Worm (Caenorhabditis elegans) whole organism, L4/young adult: ENCODE measurements around the gene C53A3.3.

ENCODE experiments used
- W03F9.2 ChIP-seq: fragments of 150-350 bp; optimal IDR thresholded peaks from 2 replicates; lab custom pipeline; 2014; ENCODE audit warnings: missing biosample characterization, missing genetic modification characterization
- dao-5 ChIP-seq: sonication (generic microtip); optimal IDR thresholded peaks from 2 replicates; lab custom pipeline; 2016; ENCODE audit warnings: missing genotype, missing genetic modification characterization, moderate library complexity, missing compliant biosample characterization

DNA sequence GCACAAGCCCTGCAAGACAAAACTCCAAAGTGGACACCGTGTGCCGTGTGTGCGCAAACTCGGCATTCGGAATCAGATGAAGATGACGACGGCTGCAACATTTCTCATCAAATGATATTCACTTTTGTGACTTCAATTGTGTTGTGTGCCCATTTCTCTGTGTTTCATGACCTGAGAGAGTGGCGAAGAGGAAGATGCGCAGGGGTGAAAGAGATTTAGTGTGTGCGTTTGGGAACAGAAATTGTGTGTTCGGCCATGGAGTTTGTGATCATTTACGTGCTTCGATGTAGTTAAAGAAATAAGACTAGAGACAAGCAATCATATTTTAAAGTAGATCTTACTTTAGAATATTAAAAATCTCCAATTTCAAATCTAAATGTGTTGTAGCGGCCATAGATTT is 32.4 kb downstream of the C53A3.3 start:
- TF ChIP-seq W03F9.2, result no peak
- no peak for TF ChIP-seq dao-5 (tag; lab: Kevin White, UChicago)
